Fruit fly (Drosophila melanogaster): ENCODE data around the gene CG13081.

The CG13081 gene

DNA sequence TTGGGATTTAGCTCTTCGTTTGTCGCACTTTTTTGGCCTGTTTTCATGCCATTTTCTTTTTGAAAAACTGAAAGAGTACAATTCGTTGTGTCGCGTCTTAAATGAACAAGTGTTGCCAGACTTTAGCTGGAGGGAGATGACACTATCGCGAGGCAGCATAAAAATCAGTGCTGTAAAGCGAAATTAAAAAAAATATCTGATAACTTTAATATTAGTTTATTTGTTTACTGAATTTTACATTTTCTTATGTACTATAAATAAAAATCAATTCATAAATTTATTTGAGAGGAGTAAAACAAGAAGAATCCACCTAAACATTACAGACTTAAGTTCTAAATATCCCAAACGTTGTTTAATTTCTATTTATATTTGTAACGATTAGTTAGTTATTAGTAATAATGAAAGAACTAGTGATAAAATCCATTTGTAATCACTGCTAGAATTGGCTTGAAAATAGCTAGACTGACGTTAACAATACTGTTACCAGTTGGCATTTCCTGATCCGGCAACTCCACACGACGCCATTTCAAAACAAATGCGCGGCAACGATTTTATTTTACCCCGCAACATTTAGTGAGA, 36.9 kb downstream of the CG13081 start, which contains the start of the genes spi and msb1l:
spi (minus strand) TSS at position 129 of the 579 bp plus-strand sequence.
msb1l (plus strand) TSS at position 515 of the 579 bp plus-strand sequence.
- TF ChIP-seq Hr83 (GFP tag; optimal IDR thresholded peaks at IDR 0.05; ENCODE audit: poor library complexity, severe bottlenecking) (peak; percentile 39), foxo (GFP tag; optimal IDR thresholded peaks at IDR 0.05) (peak in 1 of 2 experiments; percentile 69), GATAd (GFP tag; optimal IDR thresholded peaks at IDR 0.05) (no peak), rgr (GFP tag; optimal IDR thresholded peaks at IDR 0.05) (peak; percentile 48), usp (GFP tag; optimal IDR thresholded peaks at IDR 0.05) (no peak), jim (GFP tag; optimal IDR thresholded peaks at IDR 0.05) (no peak), Sp1 (GFP tag; optimal IDR thresholded peaks at IDR 0.05) (peak; percentile 41), sage (GFP tag; optimal IDR thresholded peaks at IDR 0.05) (no peak), CG9705 (GFP tag; optimal IDR thresholded peaks at IDR 0.05) (peak; percentile 3), Dif (GFP tag; optimal IDR thresholded peaks at IDR 0.05; ENCODE audit: partially characterized antibody) (no peak), h (GFP tag; optimal IDR thresholded peaks at IDR 0.05) (peak; percentile 60), woc (GFP tag; optimal IDR thresholded peaks at IDR 0.05) (peak; percentile 61), Vsx2 (GFP tag; optimal IDR thresholded peaks at IDR 0.05; ENCODE audit: partially characterized antibody) (no peak), OdsH (GFP tag; optimal IDR thresholded peaks at IDR 0.05) (peak; percentile 16), Jra (GFP tag; optimal IDR thresholded peaks at IDR 0.05) (peak; percentile 2), psq (GFP tag; optimal IDR thresholded peaks at IDR 0.05) (peak; percentile 36), dmrt93B (GFP tag; optimal IDR thresholded peaks at IDR 0.05) (peak; percentile 20), Myc (optimal IDR thresholded peaks at IDR 0.05) (peak; percentile 75), lola (GFP tag; optimal IDR thresholded peaks at IDR 0.05) (no peak), ey (GFP tag; optimal IDR thresholded peaks at IDR 0.05) (peak; percentile 23), Rel (GFP tag; optimal IDR thresholded peaks at IDR 0.05) (no peak), Rel (tag; optimal IDR thresholded peaks at IDR 0.05) (no peak), HLH106 (tag; optimal IDR thresholded peaks at IDR 0.05) (peak; percentile 72), dsf (GFP tag; optimal IDR thresholded peaks at IDR 0.05; ENCODE audit: borderline replicate concordance) (peak; percentile 44)

DNA sequence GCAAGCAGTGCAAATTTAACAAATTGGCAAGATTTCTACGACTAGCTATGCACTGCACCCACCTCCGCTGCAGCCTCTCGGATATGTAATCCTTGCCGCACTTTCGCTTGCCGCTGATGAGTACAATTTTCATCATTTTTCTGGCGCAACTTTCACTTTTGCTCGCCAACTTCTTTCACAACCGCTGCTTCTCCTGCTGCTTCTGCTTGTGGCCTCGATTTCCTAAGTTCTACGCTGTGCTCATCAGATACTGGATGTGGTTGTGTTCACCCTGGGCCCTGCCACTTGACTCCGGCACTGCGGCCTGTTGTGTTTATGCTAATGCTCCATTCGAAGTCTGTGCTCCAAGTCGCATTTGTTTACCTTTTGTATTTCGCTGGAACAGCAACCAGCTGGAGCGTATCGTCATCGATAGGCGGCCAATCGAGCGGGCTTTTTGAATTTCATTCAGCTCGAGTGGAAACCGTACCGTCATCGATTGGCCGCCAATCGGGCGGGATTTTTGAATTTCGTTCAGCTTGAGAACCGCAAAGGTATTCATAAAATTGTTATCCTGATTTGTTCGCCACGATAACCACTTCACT, 39.7 kb downstream of the CG13081 start, which contains the start of gene Pmvk:
Pmvk (minus strand) TSS at position 357 of the 584 bp plus-strand sequence.
- no peak for TF ChIP-seq Rel (GFP tag; optimal IDR thresholded peaks at IDR 0.05)
- peak; percentile 5 for TF ChIP-seq Rel (tag; optimal IDR thresholded peaks at IDR 0.05)
- no peak for TF ChIP-seq CG32264 (GFP tag; optimal IDR thresholded peaks at IDR 0.05)
- no peak for TF ChIP-seq woc (GFP tag; optimal IDR thresholded peaks at IDR 0.05)

DNA sequence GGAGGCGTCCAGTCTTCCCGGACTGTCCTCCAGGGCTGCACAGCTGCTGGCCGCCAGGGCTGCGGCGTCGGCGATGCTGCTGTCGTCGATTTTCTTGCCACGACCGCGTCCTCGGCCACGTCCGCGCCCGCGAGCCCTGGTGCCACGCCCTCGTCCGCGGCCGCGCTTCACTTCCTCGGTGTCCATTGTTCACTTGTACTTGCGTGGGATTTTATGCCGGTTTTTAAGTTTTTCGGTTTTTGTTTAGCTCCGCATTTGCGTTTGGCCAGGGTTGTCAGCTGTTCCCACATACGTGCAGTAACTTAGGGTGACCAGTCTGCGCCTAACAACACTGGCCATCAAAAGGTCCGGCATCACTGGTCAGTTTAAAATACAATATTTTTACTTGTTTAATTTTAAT, 41.8 kb downstream of the CG13081 start, which contains the start of gene Hakai:
Hakai (minus strand) TSS at position 290 of the 400 bp plus-strand sequence.
- TF ChIP-seq jim (GFP tag; optimal IDR thresholded peaks at IDR 0.05) (peak; percentile 18), psq (GFP tag; optimal IDR thresholded peaks at IDR 0.05) (peak; percentile 34), fru (GFP tag; optimal IDR thresholded peaks at IDR 0.05) (peak; percentile 38), foxo (GFP tag; optimal IDR thresholded peaks at IDR 0.05) (peak in 1 of 2 experiments; percentile 72), Rel (GFP tag; optimal IDR thresholded peaks at IDR 0.05) (no peak), Rel (tag; optimal IDR thresholded peaks at IDR 0.05) (peak; percentile 98), rgr (GFP tag; optimal IDR thresholded peaks at IDR 0.05) (peak; percentile 61), Jra (GFP tag; optimal IDR thresholded peaks at IDR 0.05) (peak; percentile 21), tai (GFP tag; optimal IDR thresholded peaks at IDR 0.05) (no peak), GATAd (GFP tag; optimal IDR thresholded peaks at IDR 0.05) (no peak), N (GFP tag; optimal IDR thresholded peaks at IDR 0.05) (no peak), br (GFP tag; optimal IDR thresholded peaks at IDR 0.05) (peak; percentile 16), woc (GFP tag; optimal IDR thresholded peaks at IDR 0.05) (no peak), h (GFP tag; optimal IDR thresholded peaks at IDR 0.05) (peak; percentile 60), ey (GFP tag; optimal IDR thresholded peaks at IDR 0.05) (peak; percentile 46), Hr78 (GFP tag; optimal IDR thresholded peaks at IDR 0.05) (no peak), sage (GFP tag; optimal IDR thresholded peaks at IDR 0.05) (no peak), CG32264 (GFP tag; optimal IDR thresholded peaks at IDR 0.05) (no peak), sv (GFP tag; optimal IDR thresholded peaks at IDR 0.05) (peak; percentile 55), Vsx2 (GFP tag; optimal IDR thresholded peaks at IDR 0.05; ENCODE audit: partially characterized antibody) (no peak), Hr83 (GFP tag; optimal IDR thresholded peaks at IDR 0.05; ENCODE audit: poor library complexity, severe bottlenecking) (peak; percentile 86), CG9705 (GFP tag; optimal IDR thresholded peaks at IDR 0.05) (peak; percentile 34), Sp1 (GFP tag; optimal IDR thresholded peaks at IDR 0.05) (peak; percentile 40), HLH106 (tag; optimal IDR thresholded peaks at IDR 0.05) (peak; percentile 48)

DNA sequence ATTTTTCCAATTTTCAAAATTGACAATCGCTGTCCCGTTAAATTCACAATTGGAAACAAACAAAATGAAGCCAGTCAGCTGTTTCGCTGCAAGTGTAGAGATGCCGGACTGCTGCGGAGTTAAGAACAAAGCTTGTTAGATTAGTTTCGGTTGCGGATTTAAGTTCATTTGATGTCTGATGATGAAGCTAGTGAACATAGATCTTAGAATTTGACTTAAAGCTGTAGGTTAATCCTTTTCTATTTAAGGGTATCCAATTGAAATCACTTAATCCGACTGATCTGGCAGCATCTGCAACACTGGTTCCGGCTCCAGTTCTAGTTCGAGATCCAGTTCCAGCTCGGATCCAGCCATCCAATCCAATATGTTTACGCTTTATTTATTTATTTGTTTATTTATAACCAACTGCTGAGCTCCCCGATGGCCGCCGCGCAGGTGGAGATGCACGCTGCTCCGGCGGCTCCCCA, 43.6 kb downstream of the CG13081 start, which contains the start of the genes PCNA2 and CG10366:
PCNA2 (minus strand) TSS at position 65 of the 467 bp plus-strand sequence.
CG10366 (plus strand) TSS at position 310 of the 467 bp plus-strand sequence.
- TF ChIP-seq Vsx2 (GFP tag; optimal IDR thresholded peaks at IDR 0.05; ENCODE audit: partially characterized antibody) (no peak), CG32264 (GFP tag; optimal IDR thresholded peaks at IDR 0.05) (no peak), tai (GFP tag; optimal IDR thresholded peaks at IDR 0.05) (no peak), rgr (GFP tag; optimal IDR thresholded peaks at IDR 0.05) (peak; percentile 78), OdsH (GFP tag; optimal IDR thresholded peaks at IDR 0.05) (peak; percentile 69), br (GFP tag; optimal IDR thresholded peaks at IDR 0.05) (peak; percentile 68), lola (GFP tag; optimal IDR thresholded peaks at IDR 0.05) (no peak), CrebA (GFP tag; optimal IDR thresholded peaks at IDR 0.05; ENCODE audit: borderline replicate concordance) (no peak), Mio (GFP tag; optimal IDR thresholded peaks at IDR 0.05) (no peak), dl (GFP tag; optimal IDR thresholded peaks at IDR 0.05; ENCODE audit: insufficient read depth in 1 of 2, partially characterized antibody in 2 of 2) (no peak), sage (GFP tag; optimal IDR thresholded peaks at IDR 0.05) (no peak), fru (GFP tag; optimal IDR thresholded peaks at IDR 0.05) (peak; percentile 64), Hr78 (GFP tag; optimal IDR thresholded peaks at IDR 0.05) (no peak), h (GFP tag; optimal IDR thresholded peaks at IDR 0.05) (peak; percentile 76), jim (GFP tag; optimal IDR thresholded peaks at IDR 0.05) (peak; percentile 35), ey (GFP tag; optimal IDR thresholded peaks at IDR 0.05) (peak; percentile 80), Hnf4 (GFP tag; optimal IDR thresholded peaks at IDR 0.05) (no peak), Dfd (GFP tag; optimal IDR thresholded peaks at IDR 0.05) (no peak), psq (GFP tag; optimal IDR thresholded peaks at IDR 0.05) (peak; percentile 47), Myc (optimal IDR thresholded peaks at IDR 0.05) (peak; percentile 63), pan (optimal IDR thresholded peaks at IDR 0.05) (no peak), Rel (GFP tag; optimal IDR thresholded peaks at IDR 0.05) (no peak), Rel (tag; optimal IDR thresholded peaks at IDR 0.05) (peak; percentile 73), HLH106 (tag; optimal IDR thresholded peaks at IDR 0.05) (peak; percentile 79)

Measured in whole organism, wandering third instar larva.